Worm (Caenorhabditis elegans) whole organism, L4 larva: Measurements from ENCODE around the gene evl-18.

Experiments
- R02D3.7 ChIP-seq: fragments of 150-350 bp; sonication (generic microtip); optimal IDR thresholded peaks from 3 replicates; lab custom pipeline; 2014; ENCODE audit warnings: missing biosample characterization, missing genetic modification characterization
- ZK337.2 ChIP-seq: fragments of 200-800 bp; sonication (Bioruptor generic); IDR thresholded peaks from 2 replicates; pipeline ENCODE4 v1.3.6; 2022; ENCODE audit warnings: missing genetic modification reagents, missing genetic modification characterization, missing compliant biosample characterization
- ces-1 ChIP-seq: fragments of 150-350 bp; sonication (generic microtip); optimal IDR thresholded peaks from 4 replicates; lab custom pipeline; 2014; ENCODE audit warnings: missing biosample characterization, missing genetic modification reagents, missing genetic modification characterization
- fkh-10 ChIP-seq: fragments of 150-350 bp; optimal IDR thresholded peaks from 2 replicates; lab custom pipeline; 2014; ENCODE audit warnings: missing biosample characterization, missing genetic modification reagents, missing genetic modification characterization
- jun-1 ChIP-seq: fragments of 150-350 bp; optimal IDR thresholded peaks from 2 replicates; lab custom pipeline; 2014; ENCODE audit warnings: missing biosample characterization, missing genetic modification reagents, missing genetic modification characterization
- mdl-1 ChIP-seq, 2 experiments: fragments of 150-350 bp in 1 of 2; sonication (generic microtip) in 1 of 2; optimal IDR thresholded peaks; 2 replicates each; lab custom pipeline; 2014 to 2017; ENCODE audit warnings: missing biosample characterization in 2 of 2, missing genetic modification characterization in 2 of 2
- mep-1 ChIP-seq: fragments of 150-350 bp; sonication (generic microtip); optimal IDR thresholded peaks from 3 replicates; lab custom pipeline; 2014; ENCODE audit warnings: missing biosample characterization, missing genetic modification characterization
- nhr-11 ChIP-seq: fragments of 150-350 bp; optimal IDR thresholded peaks from 2 replicates; lab custom pipeline; 2014; ENCODE audit warnings: missing biosample characterization, missing genetic modification characterization
- nhr-76 ChIP-seq: fragments of 150-350 bp; optimal IDR thresholded peaks from 2 replicates; lab custom pipeline; 2014; ENCODE audit warnings: missing biosample characterization, missing genetic modification characterization
- sdz-12 ChIP-seq: fragments of 200-800 bp; sonication (Bioruptor generic); optimal IDR thresholded peaks from 2 replicates; lab custom pipeline; 2018; ENCODE audit warnings: mild to moderate bottlenecking, missing genetic modification characterization, missing compliant biosample characterization
- unc-39 ChIP-seq: sonication (generic microtip); optimal IDR thresholded peaks from 2 replicates; lab custom pipeline; 2017; ENCODE audit warnings: missing biosample characterization, missing genetic modification characterization

ce11 chrIII:3745138-3745537 is 10.3 kb upstream of the evl-18 start, which contains the start of gene lin-48:
- TF ChIP-seq mdl-1 (tag; optimal IDR thresholded peaks at IDR 0.05; lab: Kevin White, UChicago) (no peak), fkh-10 (GFP tag; lab: Kevin White, UChicago) (no peak), R02D3.7 (tag; lab: Kevin White, UChicago) (no peak), nhr-76 (tag; lab: Kevin White, UChicago) (no peak), jun-1 (tag; lab: Kevin White, UChicago) (no peak), nhr-11 (tag; lab: Kevin White, UChicago) (no peak), ZK337.2 (GFP tag; lab: Robert Waterston, UW) (no peak), ces-1 (GFP tag; lab: Kevin White, UChicago) (no peak), sdz-12 (no peak), mep-1 (tag; lab: Kevin White, UChicago) (no peak), unc-39 (tag; lab: Kevin White, UChicago) (no peak)
